Fruit fly (Drosophila melanogaster): ENCODE results near the gene CG31086.
A peak's percentile ranks its signal among the peaks of the same experiment; 100 is the strongest.

CG31086 gene

DNA sequence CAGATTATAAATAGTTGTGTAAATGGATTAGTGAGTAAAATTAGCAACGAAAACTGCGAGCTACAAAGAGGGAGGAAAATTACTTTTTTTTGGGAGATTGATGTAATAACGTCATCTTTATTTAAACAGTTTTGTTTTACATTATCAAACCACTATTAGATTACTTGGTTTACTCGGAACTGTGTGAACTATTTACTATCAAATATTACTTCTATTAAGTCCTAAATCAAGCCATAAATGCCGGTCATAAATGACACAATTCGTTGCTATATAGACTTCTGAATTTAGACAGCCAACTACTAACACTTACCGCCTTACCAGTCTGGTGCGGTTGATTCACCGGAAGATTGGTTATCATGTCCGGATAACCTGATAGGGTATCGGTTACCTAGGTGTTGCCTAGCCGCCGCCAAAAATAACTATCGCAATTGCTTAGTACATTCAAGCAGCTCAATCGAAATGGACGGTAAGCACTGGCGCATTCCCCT lies at the start of gene CG31086:
TSS of gene CG31086 (plus strand) at position 51 of the 488 bp plus-strand sequence.
- TF ChIP-seq tgo (GFP tag; IDR thresholded peaks at IDR 0.05): no peak
- TF ChIP-seq CG6254 (GFP tag; optimal IDR thresholded peaks at IDR 0.05): peak; percentile 4
- TF ChIP-seq sd (tag; optimal IDR thresholded peaks at IDR 0.05): peak; percentile 80
- no peak for TF ChIP-seq E2f1 (GFP tag; IDR thresholded peaks at IDR 0.05)
- TF ChIP-seq lov (optimal IDR thresholded peaks at IDR 0.05): no peak
- TF ChIP-seq lov (GFP tag; IDR thresholded peaks at IDR 0.05): no peak
- no peak for TF ChIP-seq CG8388 (GFP tag; optimal IDR thresholded peaks at IDR 0.05)
- TF ChIP-seq CG10209 (GFP tag; optimal IDR thresholded peaks at IDR 0.05): no peak
- TF ChIP-seq BtbVII (GFP tag; optimal IDR thresholded peaks at IDR 0.05): peak; percentile 68
- TF ChIP-seq Awh (GFP tag; IDR thresholded peaks at IDR 0.05): no peak
- TF ChIP-seq kni (GFP tag; optimal IDR thresholded peaks at IDR 0.05): no peak
- peak; percentile 27 for TF ChIP-seq gem (tag; optimal IDR thresholded peaks at IDR 0.05)
- no peak for TF ChIP-seq CG12155 (GFP tag; optimal IDR thresholded peaks at IDR 0.05)
- TF ChIP-seq CG17385 (GFP tag; optimal IDR thresholded peaks at IDR 0.05): peak; percentile 2
- TF ChIP-seq Mad (GFP tag; optimal IDR thresholded peaks at IDR 0.05): no peak
- no peak for TF ChIP-seq CG1233 (GFP tag; optimal IDR thresholded peaks at IDR 0.05)
- TF ChIP-seq mirr (GFP tag; optimal IDR thresholded peaks at IDR 0.05): peak; percentile 65
- no peak for TF ChIP-seq Nf-YC (tag; optimal IDR thresholded peaks at IDR 0.05)
- TF ChIP-seq CG3281 (GFP tag; optimal IDR thresholded peaks at IDR 0.05): peak; percentile 33
- peak in 1 of 2 experiments; percentile 17 for TF ChIP-seq Eip74EF (GFP tag; optimal IDR thresholded peaks at IDR 0.05)
- no peak for TF ChIP-seq fu2 (GFP tag; optimal IDR thresholded peaks at IDR 0.05)
- peak; percentile 22 for TF ChIP-seq Hmr (GFP tag; optimal IDR thresholded peaks at IDR 0.05)
- TF ChIP-seq Hr51 (GFP tag; optimal IDR thresholded peaks at IDR 0.05): peak in 1 of 2 experiments; percentile 3
- peak; percentile 62 for TF ChIP-seq B-H2 (GFP tag; optimal IDR thresholded peaks at IDR 0.05)
- peak; percentile 51 for TF ChIP-seq PHDP (tag; optimal IDR thresholded peaks at IDR 0.05)
- no peak for TF ChIP-seq ATbp (GFP tag; optimal IDR thresholded peaks at IDR 0.05)
- TF ChIP-seq CG18599 (GFP tag; optimal IDR thresholded peaks at IDR 0.05): peak; percentile 16
- 0 out of 2 replicates have a peak, but pooled peaks have one; percentile 10 for TF ChIP-seq sob (GFP tag; IDR thresholded peaks at IDR 0.05)
- no peak for TF ChIP-seq CG11723 (GFP tag; optimal IDR thresholded peaks at IDR 0.05)
- TF ChIP-seq CG30431 (GFP tag; optimal IDR thresholded peaks at IDR 0.05): no peak
- no peak for TF ChIP-seq Sin3A (optimal IDR thresholded peaks at IDR 0.05)
- TF ChIP-seq Camta (GFP tag; optimal IDR thresholded peaks at IDR 0.05): no peak
- TF ChIP-seq gce (GFP tag; IDR thresholded peaks at IDR 0.05): no peak
- TF ChIP-seq salm (tag; optimal IDR thresholded peaks at IDR 0.05): peak; percentile 18
- TF ChIP-seq Sry-β (GFP tag; optimal IDR thresholded peaks at IDR 0.05): no peak
- TF ChIP-seq CG10543 (GFP tag; optimal IDR thresholded peaks at IDR 0.05): peak; percentile 49
- TF ChIP-seq pnt (GFP tag; optimal IDR thresholded peaks at IDR 0.05): no peak
- TF ChIP-seq danr (GFP tag; IDR thresholded peaks at IDR 0.05): no peak
- TF ChIP-seq CG2199 (GFP tag; IDR thresholded peaks at IDR 0.05): no peak
- TF ChIP-seq Bteb2 (GFP tag; optimal IDR thresholded peaks at IDR 0.05): no peak
- peak; percentile 31 for TF ChIP-seq CG15514 (GFP tag; optimal IDR thresholded peaks at IDR 0.05)
- peak; percentile 55 for TF ChIP-seq CG6854 (GFP tag; optimal IDR thresholded peaks at IDR 0.05)
- TF ChIP-seq HmgZ (tag; optimal IDR thresholded peaks at IDR 0.05): peak; percentile 4
- no peak for TF ChIP-seq CG31365 (tag; optimal IDR thresholded peaks at IDR 0.05)
- TF ChIP-seq CG17802 (tag; optimal IDR thresholded peaks at IDR 0.05): no peak
- no peak for TF ChIP-seq luna (GFP tag; optimal IDR thresholded peaks at IDR 0.05)
- peak; percentile 44 for TF ChIP-seq CG17568 (GFP tag; optimal IDR thresholded peaks at IDR 0.05)
- peak; percentile 11 for TF ChIP-seq CG6813 (GFP tag; optimal IDR thresholded peaks at IDR 0.05)
- TF ChIP-seq CG2678 (tag; optimal IDR thresholded peaks at IDR 0.05): peak; percentile 64
- TF ChIP-seq knrl (GFP tag; IDR thresholded peaks at IDR 0.05; ENCODE audit: partially characterized antibody): no peak
